Fruit fly (Drosophila melanogaster): ENCODE measurements around the gene Ccp84Ae.

The Ccp84Ae gene

dm6 chr3R:6674548-6674947 lies 17.0 kb downstream of the Ccp84Ae start (continued):
- TF ChIP-seq CG11504 (tag; optimal IDR thresholded peaks at IDR 0.05) (no peak), Bgb (GFP tag; IDR thresholded peaks at IDR 0.05; ENCODE audit: partially characterized antibody) (no peak), dysf (GFP tag; IDR thresholded peaks at IDR 0.05) (0 out of 3 replicates have a peak, but pooled peaks have one; percentile 11), hth (optimal IDR thresholded peaks at IDR 0.05) (no peak), CG2202 (tag; optimal IDR thresholded peaks at IDR 0.05) (no peak), dmrt99B (tag; optimal IDR thresholded peaks at IDR 0.05) (no peak), dpn (GFP tag; optimal IDR thresholded peaks at IDR 0.05) (no peak), CG9817 (tag; optimal IDR thresholded peaks at IDR 0.05) (no peak), CG31224 (GFP tag; IDR thresholded peaks at IDR 0.05) (no peak), kni (GFP tag; optimal IDR thresholded peaks at IDR 0.05) (no peak), CG10959 (GFP tag; IDR thresholded peaks at IDR 0.05) (no peak), fd102C (GFP tag; optimal IDR thresholded peaks at IDR 0.05) (no peak), crol (GFP tag; IDR thresholded peaks at IDR 0.05) (0 out of 2 replicates have a peak, but pooled peaks have one; percentile 31), CG14965 (GFP tag; optimal IDR thresholded peaks at IDR 0.05; ENCODE audit: borderline replicate concordance) (no peak), ATbp (GFP tag; optimal IDR thresholded peaks at IDR 0.05) (no peak), dmrt11E (tag; optimal IDR thresholded peaks at IDR 0.05) (peak; percentile 71), CG1233 (GFP tag; optimal IDR thresholded peaks at IDR 0.05) (no peak), ems (GFP tag; optimal IDR thresholded peaks at IDR 0.05) (no peak), chif (GFP tag; optimal IDR thresholded peaks at IDR 0.05) (peak in 1 of 2 experiments; percentile 42)

- no peak for TF ChIP-seq Nf-YC (tag; optimal IDR thresholded peaks at IDR 0.05)
- TF ChIP-seq Bdp1 (GFP tag; optimal IDR thresholded peaks at IDR 0.05): no peak
- no peak for TF ChIP-seq onecut (GFP tag; IDR thresholded peaks at IDR 0.05)
- peak; percentile 4 for TF ChIP-seq CG16815 (GFP tag; optimal IDR thresholded peaks at IDR 0.05)
- peak; percentile 34; the same call in 2 of the 3 replicates for TF ChIP-seq knrl (GFP tag; IDR thresholded peaks at IDR 0.05; ENCODE audit: partially characterized antibody)
- TF ChIP-seq ap (GFP tag; IDR thresholded peaks at IDR 0.05): no peak
- TF ChIP-seq Hr39 (optimal IDR thresholded peaks at IDR 0.05): no peak
- peak; percentile 53; the same call in 2 of the 3 replicates for TF ChIP-seq CG17361 (GFP tag; IDR thresholded peaks at IDR 0.05)
- TF ChIP-seq dmrt11E (tag; optimal IDR thresholded peaks at IDR 0.05): peak; percentile 51
- no peak for TF ChIP-seq dimm (GFP tag; IDR thresholded peaks at IDR 0.05)
- peak; percentile 18 for TF ChIP-seq CG15696 (tag; optimal IDR thresholded peaks at IDR 0.05)
- peak; percentile 58 for TF ChIP-seq Scr (GFP tag; IDR thresholded peaks at IDR 0.05; ENCODE audit: partially characterized antibody)
- TF ChIP-seq CG7963 (GFP tag; IDR thresholded peaks at IDR 0.05; ENCODE audit: partially characterized antibody): peak; percentile 59; the same call in 2 of the 3 replicates
- no peak for TF ChIP-seq prd (optimal IDR thresholded peaks at IDR 0.05)
- TF ChIP-seq prd (GFP tag; IDR thresholded peaks at IDR 0.05): 0 out of 3 replicates have a peak, but pooled peaks have one; percentile 23
- peak; percentile 30 for TF ChIP-seq CG9727 (GFP tag; optimal IDR thresholded peaks at IDR 0.05)
- TF ChIP-seq sob (GFP tag; IDR thresholded peaks at IDR 0.05): no peak
- no peak for TF ChIP-seq sens-2 (GFP tag; IDR thresholded peaks at IDR 0.05)
- peak; percentile 21; the same call in 1 of the 2 replicates for TF ChIP-seq ato (GFP tag; IDR thresholded peaks at IDR 0.05; ENCODE audit: partially characterized antibody)
- peak; percentile 75 for TF ChIP-seq kni (GFP tag; optimal IDR thresholded peaks at IDR 0.05)
- no peak for TF ChIP-seq vvl (GFP tag; IDR thresholded peaks at IDR 0.05)
- no peak for TF ChIP-seq CG6175 (GFP tag; IDR thresholded peaks at IDR 0.05)
- peak in 1 of 3 experiments; percentile 65 for TF ChIP-seq lola (GFP tag; optimal IDR thresholded peaks at IDR 0.05)
- TF ChIP-seq gt (GFP tag; IDR thresholded peaks at IDR 0.05): no peak
- peak; percentile 78 for TF ChIP-seq CG5180 (GFP tag; optimal IDR thresholded peaks at IDR 0.05)
- no peak for TF ChIP-seq otp (GFP tag; IDR thresholded peaks at IDR 0.05)
- peak; percentile 89 for TF ChIP-seq sd (tag; optimal IDR thresholded peaks at IDR 0.05)
- no peak for TF ChIP-seq NC2β (GFP tag; optimal IDR thresholded peaks at IDR 0.05)
- TF ChIP-seq zen (tag; optimal IDR thresholded peaks at IDR 0.05): no peak
- peak; percentile 10 for TF ChIP-seq CG10267 (tag; optimal IDR thresholded peaks at IDR 0.05)
- 0 out of 3 replicates have a peak, but pooled peaks have one; percentile 51 for TF ChIP-seq vnd (GFP tag; IDR thresholded peaks at IDR 0.05; ENCODE audit: partially characterized antibody)
- no peak for TF ChIP-seq Ravus (GFP tag; IDR thresholded peaks at IDR 0.05)
Measured at dm6 chr3R:6672303-6673007, 19.1 kb downstream of the Ccp84Ae start.
